Fruit fly (Drosophila melanogaster): ENCODE data around the gene Hsp70Aa.

The Hsp70Aa gene

DNA sequence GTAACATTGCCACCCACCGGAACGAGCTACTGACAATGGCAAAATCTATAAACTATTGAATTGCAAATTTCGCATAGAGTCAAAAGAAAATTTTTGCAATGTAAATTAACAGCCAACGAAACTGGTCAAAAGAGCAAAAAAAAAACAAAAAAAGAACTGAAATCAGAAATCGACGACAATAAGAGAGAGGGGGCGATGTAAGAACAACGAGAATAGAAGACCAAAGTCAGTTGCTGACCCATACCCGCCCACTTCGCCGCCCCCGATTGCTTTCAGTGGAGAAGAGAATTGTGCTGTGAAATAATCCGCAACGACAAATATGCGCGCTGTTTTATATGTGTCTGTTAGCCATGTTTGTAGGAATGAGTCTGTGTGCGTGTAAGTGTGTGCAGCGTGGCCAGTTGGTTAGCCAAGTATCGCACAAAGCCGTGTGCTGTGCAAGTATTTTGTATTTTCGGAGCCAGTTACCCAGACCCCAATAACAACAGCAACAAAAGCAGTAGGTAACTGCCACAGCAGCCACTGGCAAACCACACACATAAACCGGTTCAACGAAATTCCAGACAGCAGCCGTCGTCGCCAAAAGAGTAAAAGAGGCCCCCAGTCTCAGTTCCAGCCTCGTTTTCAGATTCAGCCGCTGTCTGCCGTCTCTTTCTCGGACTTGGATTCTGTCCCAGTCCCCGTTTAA, 18.8 kb downstream of the Hsp70Aa start:
- no peak for TF ChIP-seq CG7045 (GFP tag; optimal IDR thresholded peaks at IDR 0.05)
- TF ChIP-seq CG33017 (tag; optimal IDR thresholded peaks at IDR 0.05): no peak
- TF ChIP-seq cnc (optimal IDR thresholded peaks at IDR 0.05): no peak
- no peak for TF ChIP-seq CG1620 (GFP tag; optimal IDR thresholded peaks at IDR 0.05)
- TF ChIP-seq cic (GFP tag; optimal IDR thresholded peaks at IDR 0.05): no peak
- no peak for TF ChIP-seq CG14711 (tag; optimal IDR thresholded peaks at IDR 0.05)
- no peak for TF ChIP-seq Crg-1 (GFP tag; optimal IDR thresholded peaks at IDR 0.05)

dm6 chr3R:11933903-11934302, 22.4 kb downstream of the Hsp70Aa start:
- no peak for TF ChIP-seq tj (GFP tag; optimal IDR thresholded peaks at IDR 0.05)
- no peak for TF ChIP-seq Crg-1 (GFP tag; optimal IDR thresholded peaks at IDR 0.05)
- no peak for TF ChIP-seq toe (GFP tag; optimal IDR thresholded peaks at IDR 0.05)
- no peak for TF ChIP-seq Clk (GFP tag; optimal IDR thresholded peaks at IDR 0.05)
- TF ChIP-seq pad (GFP tag; optimal IDR thresholded peaks at IDR 0.05): no peak
- TF ChIP-seq CG1620 (GFP tag; optimal IDR thresholded peaks at IDR 0.05): no peak
- no peak for TF ChIP-seq CG7045 (GFP tag; optimal IDR thresholded peaks at IDR 0.05)
- no peak for TF ChIP-seq ovo (GFP tag; optimal IDR thresholded peaks at IDR 0.05)
- TF ChIP-seq CG12768 (GFP tag; optimal IDR thresholded peaks at IDR 0.05): no peak
- TF ChIP-seq CG5204 (GFP tag; optimal IDR thresholded peaks at IDR 0.05): no peak

DNA sequence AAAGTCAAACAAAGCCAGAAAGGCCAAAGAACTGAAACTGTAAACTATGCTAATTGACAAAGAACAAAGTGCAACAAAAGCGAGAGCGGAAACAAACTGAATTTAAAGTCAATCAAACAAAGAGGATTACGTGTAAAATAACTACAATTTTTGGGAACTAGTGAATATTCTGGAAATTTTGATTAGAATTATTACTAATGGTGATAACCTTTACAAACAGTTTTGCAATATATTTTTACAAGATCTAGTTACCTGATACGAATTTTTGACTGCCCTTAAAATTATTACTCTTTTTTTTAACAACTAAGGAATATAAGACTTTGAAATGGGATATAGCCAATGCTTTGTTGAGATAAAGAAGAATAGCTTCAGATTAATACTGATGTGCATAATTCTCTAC, 25.4 kb downstream of the Hsp70Aa start, which contains the start of gene CG14731:
Gene CG14731 (plus strand): TSS at position 301 of the 400 bp plus-strand sequence.
- TF ChIP-seq kay (GFP tag; ENCODE audit: borderline replicate concordance) (no peak), CG11617 (GFP tag; optimal IDR thresholded peaks at IDR 0.05) (no peak), Crg-1 (GFP tag; optimal IDR thresholded peaks at IDR 0.05) (no peak), bab1 (GFP tag; optimal IDR thresholded peaks at IDR 0.05) (no peak)

DNA sequence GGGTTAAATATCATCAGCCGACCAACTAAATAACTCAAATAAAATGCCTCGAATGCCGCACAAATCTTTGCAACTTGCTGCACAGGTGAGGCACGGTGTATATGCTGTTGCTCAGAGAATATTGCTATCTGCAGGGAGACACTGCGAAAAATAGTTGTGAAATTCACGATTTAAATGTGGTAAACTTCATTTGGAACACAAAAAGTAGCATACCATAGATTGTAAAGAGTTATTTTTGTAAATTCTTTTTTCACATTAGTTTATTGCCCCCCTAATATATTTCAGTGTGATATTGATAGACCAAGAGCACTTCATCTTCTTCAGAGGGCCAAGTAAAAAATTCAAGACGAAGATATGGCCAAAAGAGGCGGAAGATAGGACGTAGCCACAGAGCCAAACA, 35.7 kb downstream of the Hsp70Aa start:
- TF ChIP-seq CG33017 (tag; optimal IDR thresholded peaks at IDR 0.05) (no peak), tj (GFP tag; optimal IDR thresholded peaks at IDR 0.05) (no peak), toe (GFP tag; optimal IDR thresholded peaks at IDR 0.05) (no peak), CG7045 (GFP tag; optimal IDR thresholded peaks at IDR 0.05) (no peak), Clk (GFP tag; optimal IDR thresholded peaks at IDR 0.05) (no peak), pad (GFP tag; optimal IDR thresholded peaks at IDR 0.05) (no peak), CG12768 (GFP tag; optimal IDR thresholded peaks at IDR 0.05) (no peak), kay (GFP tag; ENCODE audit: borderline replicate concordance) (no peak), CG5204 (GFP tag; optimal IDR thresholded peaks at IDR 0.05) (no peak), CG7101 (tag; optimal IDR thresholded peaks at IDR 0.05) (no peak), CG14711 (tag; optimal IDR thresholded peaks at IDR 0.05) (no peak), Crg-1 (GFP tag; optimal IDR thresholded peaks at IDR 0.05) (no peak), Hr96 (GFP tag; optimal IDR thresholded peaks at IDR 0.05) (no peak)
